Worm (Caenorhabditis elegans) whole organism, young adult: ENCODE measurements around the gene hrpl-1.

Source experiments
- B0035.1 ChIP-seq: sonication (generic microtip); optimal IDR thresholded peaks from 2 replicates; lab custom pipeline; 2016; ENCODE audit warnings: missing genetic modification characterization, mild to moderate bottlenecking, missing compliant biosample characterization, missing genotype, missing genetic modification reagents
- B0336.3 ChIP-seq: fragments of 200-800 bp; sonication (Bioruptor generic); IDR thresholded peaks from 2 replicates; pipeline ENCODE4 v1.3.6; 2022; ENCODE audit warnings: missing genetic modification characterization, missing compliant biosample characterization
- C17E4.6 ChIP-seq: fragments of 200-800 bp; sonication (Bioruptor generic); IDR thresholded peaks from 2 replicates; pipeline ENCODE4 v1.3.6; 2022; ENCODE audit warnings: missing genetic modification reagents, missing genetic modification characterization, missing compliant biosample characterization
- D2030.7 ChIP-seq: fragments of 200-800 bp; sonication (Bioruptor generic); IDR thresholded peaks from 2 replicates; pipeline ENCODE4 v1.3.6; 2022; ENCODE audit warnings: missing genetic modification reagents, missing genetic modification characterization, missing compliant biosample characterization
- F10E7.11 ChIP-seq: sonication (generic microtip); optimal IDR thresholded peaks from 2 replicates; lab custom pipeline; 2017; ENCODE audit warnings: mild to moderate bottlenecking, missing genetic modification characterization, moderate library complexity, missing compliant biosample characterization
- F23B12.7 ChIP-seq: sonication (generic microtip); optimal IDR thresholded peaks from 2 replicates; lab custom pipeline; 2017; ENCODE audit warnings: missing genetic modification characterization, mild to moderate bottlenecking, missing compliant biosample characterization, antibody characterized with exemption, moderate library complexity; ENCODE audit not compliant: insufficient read depth
- F33H1.4 ChIP-seq: fragments of 200-800 bp; sonication (Bioruptor generic); IDR thresholded peaks from 2 replicates; pipeline ENCODE4 v1.3.6; 2022; ENCODE audit warnings: missing genetic modification reagents, missing genetic modification characterization, missing compliant biosample characterization
- F57A8.1 ChIP-seq: fragments of 200-800 bp; sonication (Bioruptor generic); optimal IDR thresholded peaks from 2 replicates; lab custom pipeline; 2018; ENCODE audit warnings: mild to moderate bottlenecking, missing genetic modification characterization, moderate library complexity, missing compliant biosample characterization
- T26A5.8 ChIP-seq: sonication (generic microtip); optimal IDR thresholded peaks from 2 replicates; lab custom pipeline; 2016; ENCODE audit warnings: missing genetic modification characterization, missing compliant biosample characterization
- Y53G8AR.9 ChIP-seq: fragments of 200-800 bp; sonication (Bioruptor generic); conservative IDR thresholded peaks from 2 replicates; pipeline ENCODE4 v1.3.6; 2022; ENCODE audit warnings: missing genetic modification reagents, missing genetic modification characterization, missing compliant biosample characterization
- Y56A3A.18 ChIP-seq: fragments of 200-800 bp; sonication (Bioruptor generic); IDR thresholded peaks from 2 replicates; pipeline ENCODE4 v1.3.6; 2022; ENCODE audit warnings: missing genetic modification reagents, missing genetic modification characterization, missing compliant biosample characterization
- Y67H2A.10 ChIP-seq: fragments of 200-800 bp; sonication (Bioruptor generic); conservative IDR thresholded peaks from 2 replicates; pipeline ENCODE4 v1.3.6; 2022; ENCODE audit warnings: missing genetic modification reagents, missing genetic modification characterization, missing compliant biosample characterization
- akir-1 ChIP-seq: fragments of 200-800 bp; sonication (Bioruptor generic); optimal IDR thresholded peaks from 2 replicates; lab custom pipeline; 2018; ENCODE audit warnings: mild to moderate bottlenecking, missing genetic modification characterization, moderate library complexity, missing compliant biosample characterization
- aptf-3 ChIP-seq: fragments of 200-800 bp; sonication (Bioruptor generic); IDR thresholded peaks from 2 replicates; pipeline ENCODE4 v1.3.6; 2022; ENCODE audit warnings: missing genetic modification characterization, missing compliant biosample characterization
- attf-5 ChIP-seq: fragments of 200-800 bp; sonication (Bioruptor generic); optimal IDR thresholded peaks from 2 replicates; lab custom pipeline; 2018; ENCODE audit warnings: mild to moderate bottlenecking, missing genetic modification characterization, missing compliant biosample characterization
- attf-6 ChIP-seq: fragments of 200-800 bp; sonication (Bioruptor generic); IDR thresholded peaks from 2 replicates; pipeline ENCODE4 v1.3.6; 2022; ENCODE audit warnings: missing genetic modification reagents, missing genetic modification characterization, missing compliant biosample characterization
- cebp-2 ChIP-seq: fragments of 200-800 bp; sonication (Bioruptor generic); IDR thresholded peaks from 2 replicates; pipeline ENCODE4 v1.3.6; 2022; ENCODE audit warnings: missing genetic modification characterization, missing compliant biosample characterization
- ceh-100 ChIP-seq: fragments of 200-800 bp; sonication (Bioruptor generic); IDR thresholded peaks from 2 replicates; pipeline ENCODE4 v1.3.6; 2022; ENCODE audit warnings: missing genetic modification reagents, missing genetic modification characterization, missing compliant biosample characterization
- ceh-27 ChIP-seq: fragments of 200-800 bp; sonication (Bioruptor generic); optimal IDR thresholded peaks from 2 replicates; lab custom pipeline; 2018; ENCODE audit warnings: mild to moderate bottlenecking, missing genetic modification characterization, moderate library complexity, missing compliant biosample characterization
- ceh-40 ChIP-seq: fragments of 200-800 bp; sonication (Bioruptor generic); IDR thresholded peaks from 2 replicates; pipeline ENCODE4 v1.3.6; 2022; ENCODE audit warnings: missing genetic modification characterization, missing compliant biosample characterization
- ceh-58 ChIP-seq: fragments of 200-800 bp; sonication (Bioruptor generic); IDR thresholded peaks from 2 replicates; pipeline ENCODE4 v1.3.6; 2022; ENCODE audit warnings: missing genetic modification characterization, missing compliant biosample characterization
- egl-44 ChIP-seq: fragments of 200-800 bp; sonication (Bioruptor generic); IDR thresholded peaks from 2 replicates; pipeline ENCODE4 v1.3.6; 2022; ENCODE audit warnings: missing genetic modification reagents, missing genetic modification characterization, missing compliant biosample characterization
- fkh-3 ChIP-seq: sonication (generic microtip); optimal IDR thresholded peaks from 2 replicates; lab custom pipeline; 2016; ENCODE audit warnings: mild to moderate bottlenecking, missing genetic modification characterization, missing compliant biosample characterization
- let-526 ChIP-seq: fragments of 200-800 bp; sonication (Bioruptor generic); IDR thresholded peaks from 2 replicates; pipeline ENCODE4 v1.3.6; 2022; ENCODE audit warnings: missing genetic modification reagents, missing genetic modification characterization, missing compliant biosample characterization
- lin-26 ChIP-seq: fragments of 200-800 bp; sonication (Bioruptor generic); IDR thresholded peaks from 2 replicates; pipeline ENCODE4 v1.3.6; 2022; ENCODE audit warnings: missing genetic modification reagents, missing genetic modification characterization, missing compliant biosample characterization
- lin-40 ChIP-seq: sonication (generic microtip); optimal IDR thresholded peaks from 2 replicates; lab custom pipeline; 2016; ENCODE audit warnings: missing genetic modification characterization, mild to moderate bottlenecking, missing compliant biosample characterization, missing genotype, missing genetic modification reagents
- lir-1 ChIP-seq: fragments of 200-800 bp; sonication (Bioruptor generic); conservative IDR thresholded peaks from 2 replicates; pipeline ENCODE4 v1.3.6; 2022; ENCODE audit warnings: missing genetic modification reagents, missing genetic modification characterization, missing compliant biosample characterization
- lsl-1 ChIP-seq: fragments of 200-800 bp; sonication (Bioruptor generic); optimal IDR thresholded peaks from 2 replicates; lab custom pipeline; 2018; ENCODE audit warnings: mild to moderate bottlenecking, missing genetic modification characterization, moderate library complexity, missing compliant biosample characterization
- mes-4 ChIP-seq: sonication (generic microtip); optimal IDR thresholded peaks from 2 replicates; lab custom pipeline; 2016; ENCODE audit warnings: missing genotype, missing genetic modification characterization, missing compliant biosample characterization
- nfya-2 ChIP-seq: fragments of 200-800 bp; sonication (Bioruptor generic); IDR thresholded peaks from 2 replicates; pipeline ENCODE4 v1.3.6; 2022; ENCODE audit warnings: missing genetic modification reagents, missing genetic modification characterization, missing compliant biosample characterization
- nfyb-1 ChIP-seq: fragments of 200-800 bp; sonication (Bioruptor generic); IDR thresholded peaks from 2 replicates; pipeline ENCODE4 v1.3.6; 2022; ENCODE audit warnings: missing genetic modification reagents, missing genetic modification characterization, missing compliant biosample characterization
- nhr-120 ChIP-seq: fragments of 200-800 bp; sonication (Bioruptor generic); IDR thresholded peaks from 2 replicates; pipeline ENCODE4 v1.3.6; 2022; ENCODE audit warnings: missing genetic modification characterization, missing compliant biosample characterization
- nhr-27 ChIP-seq: fragments of 200-800 bp; sonication (Bioruptor generic); optimal IDR thresholded peaks from 2 replicates; lab custom pipeline; 2018; ENCODE audit warnings: mild to moderate bottlenecking, missing genetic modification characterization, moderate library complexity, missing compliant biosample characterization
- pbrm-1 ChIP-seq: fragments of 200-800 bp; sonication (Bioruptor generic); IDR thresholded peaks from 2 replicates; pipeline ENCODE4 v1.3.6; 2022; ENCODE audit warnings: missing genetic modification reagents, missing genetic modification characterization, missing compliant biosample characterization
- rcor-1 ChIP-seq: fragments of 200-800 bp; sonication (Bioruptor generic); IDR thresholded peaks from 2 replicates; pipeline ENCODE4 v1.3.6; 2022; ENCODE audit warnings: missing genetic modification reagents, missing genetic modification characterization, missing compliant biosample characterization
- rpc-1 ChIP-seq, 2 experiments: fragments of 150-350 bp in 1 of 2; sonication (generic microtip) in 1 of 2; optimal IDR thresholded peaks; 2 replicates each; lab custom pipeline; 2014 to 2018; ENCODE audit warnings: missing biosample characterization in 1 of 2, missing genetic modification characterization in 1 of 2, missing genetic modification reagents in 1 of 2, missing genotype in 1 of 2
- sdz-38 ChIP-seq: sonication (generic microtip); optimal IDR thresholded peaks from 2 replicates; lab custom pipeline; 2016; ENCODE audit warnings: missing genotype, missing genetic modification characterization, missing compliant biosample characterization
- snpc-1.1 ChIP-seq: sonication (generic microtip); optimal IDR thresholded peaks from 2 replicates; lab custom pipeline; 2017; ENCODE audit warnings: missing genetic modification characterization, mild to moderate bottlenecking, missing compliant biosample characterization, antibody characterized with exemption, moderate library complexity, missing genotype, missing genetic modification reagents; ENCODE audit not compliant: insufficient read depth
- snpc-3.4 ChIP-seq: sonication (generic microtip); optimal IDR thresholded peaks from 2 replicates; lab custom pipeline; 2017; ENCODE audit warnings: missing genetic modification characterization, mild to moderate bottlenecking, missing compliant biosample characterization, antibody characterized with exemption, moderate library complexity, missing genotype, missing genetic modification reagents
- tbp1 ChIP-seq: fragments of 200-800 bp; sonication (Bioruptor generic); optimal IDR thresholded peaks from 2 replicates; lab custom pipeline; 2018; ENCODE audit warnings: mild to moderate bottlenecking, missing genetic modification characterization, missing compliant biosample characterization
- unc-130 ChIP-seq: sonication (generic microtip); optimal IDR thresholded peaks from 2 replicates; lab custom pipeline; 2016; ENCODE audit warnings: missing genetic modification reagents, missing genetic modification characterization, missing compliant biosample characterization
- xnd-1 ChIP-seq: sonication (generic microtip); optimal IDR thresholded peaks from 2 replicates; lab custom pipeline; 2016; ENCODE audit warnings: missing genotype, missing genetic modification reagents, missing genetic modification characterization, missing compliant biosample characterization
- zfh-2 ChIP-seq: fragments of 200-800 bp; sonication (Bioruptor generic); conservative IDR thresholded peaks from 2 replicates; pipeline ENCODE4 v1.3.6; 2022; ENCODE audit warnings: missing genetic modification reagents, missing genetic modification characterization, missing compliant biosample characterization
- zim-3 ChIP-seq: sonication (generic microtip); optimal IDR thresholded peaks from 2 replicates; lab custom pipeline; 2017; ENCODE audit warnings: mild to moderate bottlenecking, missing genetic modification characterization, moderate library complexity, missing compliant biosample characterization
- ztf-22 ChIP-seq: fragments of 200-800 bp; sonication (Bioruptor generic); optimal IDR thresholded peaks from 2 replicates; lab custom pipeline; 2018; ENCODE audit warnings: mild to moderate bottlenecking, missing genetic modification characterization, moderate library complexity, missing compliant biosample characterization
- ztf-6 ChIP-seq: fragments of 200-800 bp; sonication (Bioruptor generic); IDR thresholded peaks from 2 replicates; pipeline ENCODE4 v1.3.6; 2022; ENCODE audit warnings: missing genetic modification reagents, missing genetic modification characterization, missing compliant biosample characterization

The hrpl-1 gene

DNA sequence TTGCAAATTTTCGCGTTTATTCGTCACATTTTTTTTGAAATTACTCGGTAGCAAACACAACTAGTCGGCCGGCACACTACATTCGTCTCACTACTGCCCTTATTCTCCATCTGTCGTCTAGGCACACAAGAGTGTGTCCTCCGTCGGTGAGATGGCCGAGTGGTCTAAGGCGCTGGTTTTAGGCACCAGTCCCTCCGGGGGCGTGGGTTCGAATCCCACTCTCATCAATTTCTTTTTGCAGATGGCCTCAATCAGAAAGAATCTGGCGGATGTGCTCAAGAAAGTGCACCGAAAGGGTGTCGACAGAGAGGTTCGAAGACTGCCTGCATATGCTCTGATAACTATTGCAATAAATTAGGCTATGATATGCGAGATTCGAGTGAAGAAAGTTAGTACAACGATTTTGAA, 45.5 kb upstream of the hrpl-1 start (continued):
- TF ChIP-seq ztf-22 (GFP tag; lab: Kevin White, UChicago) (no peak), akir-1 (GFP tag; lab: Kevin White, UChicago) (peak; percentile 64), ceh-58 (GFP tag; lab: Robert Waterston, UW) (no peak), Y67H2A.10 (0 out of 2 replicates have a peak, but pooled peaks have one; percentile 46), xnd-1 (tag; lab: Kevin White, UChicago) (peak; percentile 2), D2030.7 (GFP tag; lab: Robert Waterston, UW) (peak; percentile 46; the same call in 1 of the 2 replicates), T26A5.8 (tag; lab: Kevin White, UChicago) (no peak), lin-26 (GFP tag; lab: Robert Waterston, UW) (peak; percentile 75), B0035.1 (tag; lab: Kevin White, UChicago) (peak; percentile 60), Y56A3A.18 (GFP tag; lab: Robert Waterston, UW) (0 out of 2 replicates have a peak, but pooled peaks have one; percentile 35), F57A8.1 (GFP tag; lab: Kevin White, UChicago) (no peak), ceh-27 (GFP tag; lab: Kevin White, UChicago) (peak; percentile 65), B0336.3 (GFP tag; lab: Robert Waterston, UW) (peak; percentile 77), C17E4.6 (GFP tag; lab: Robert Waterston, UW) (no peak), attf-5 (GFP tag; lab: Kevin White, UChicago) (peak; percentile 16), snpc-3.4 (tag; lab: Kevin White, UChicago) (peak; percentile 28), F33H1.4 (GFP tag; lab: Robert Waterston, UW) (peak; percentile 56; the same call in 1 of the 2 replicates), lsl-1 (peak; percentile 48), F23B12.7 (tag; lab: Kevin White, UChicago) (no peak), nhr-120 (GFP tag; lab: Robert Waterston, UW) (no peak), nhr-27 (no peak), sdz-38 (tag; lab: Kevin White, UChicago) (no peak), rpc-1 (optimal IDR thresholded peaks at IDR 0.05; lab: Kevin White, UChicago) (peak; percentile 67), rpc-1 (tag; optimal IDR thresholded peaks at IDR 0.05; lab: Kevin White, UChicago) (peak; percentile 74), snpc-1.1 (no peak), ztf-6 (GFP tag; lab: Robert Waterston, UW) (0 out of 2 replicates have a peak, but pooled peaks have one; percentile 30), mes-4 (tag; lab: Kevin White, UChicago) (no peak), ceh-40 (GFP tag; lab: Robert Waterston, UW) (no peak), Y53G8AR.9 (0 out of 2 replicates have a peak, but pooled peaks have one; percentile 41), attf-6 (GFP tag; lab: Robert Waterston, UW) (0 out of 2 replicates have a peak, but pooled peaks have one; percentile 28), zim-3 (tag; lab: Kevin White, UChicago) (no peak)

DNA sequence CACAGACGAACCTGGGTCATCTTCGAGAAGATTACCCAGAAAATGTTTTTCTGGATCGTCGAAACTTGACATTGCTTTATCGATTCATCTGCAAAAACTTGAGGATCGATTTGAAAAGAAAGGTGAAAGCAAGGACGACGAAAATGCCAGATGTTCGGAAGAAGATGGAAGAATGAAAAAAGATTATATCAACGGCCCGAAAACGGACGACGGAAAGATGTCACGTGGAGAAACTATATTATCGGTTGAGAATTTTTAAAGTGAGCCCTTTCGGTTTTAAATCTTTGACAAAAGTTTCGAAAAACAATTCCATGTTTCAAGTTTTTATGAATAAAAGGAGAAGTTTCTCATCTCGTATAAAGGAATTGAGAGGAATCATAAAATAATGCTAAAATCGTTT, 40.3 kb upstream of the hrpl-1 start, which contains the start of gene dnj-5:
Gene dnj-5 (minus strand): TSS at position 101 of the 400 bp plus-strand sequence.
- no peak for TF ChIP-seq egl-44 (GFP tag; lab: Robert Waterston, UW)
- TF ChIP-seq F10E7.11 (tag; lab: Kevin White, UChicago): no peak
- no peak for TF ChIP-seq lin-40 (tag; lab: Kevin White, UChicago)
- TF ChIP-seq let-526 (GFP tag; lab: Robert Waterston, UW): no peak
- TF ChIP-seq zfh-2 (GFP tag; lab: Robert Waterston, UW): no peak
- TF ChIP-seq nfya-2: no peak
- TF ChIP-seq unc-130 (GFP tag; lab: Kevin White, UChicago): no peak
- no peak for TF ChIP-seq ceh-100
- TF ChIP-seq ztf-6 (GFP tag; lab: Robert Waterston, UW): no peak
- TF ChIP-seq aptf-3 (GFP tag; lab: Robert Waterston, UW): no peak
- no peak for TF ChIP-seq cebp-2 (GFP tag; lab: Robert Waterston, UW)
- no peak for TF ChIP-seq fkh-3
- TF ChIP-seq pbrm-1 (GFP tag; lab: Robert Waterston, UW): no peak
- TF ChIP-seq nfyb-1 (GFP tag; lab: Robert Waterston, UW): no peak
- no peak for TF ChIP-seq lir-1 (GFP tag; lab: Robert Waterston, UW)
- no peak for TF ChIP-seq tbp1 (GFP tag; lab: Kevin White, UChicago)
- no peak for TF ChIP-seq rcor-1 (GFP tag; lab: Robert Waterston, UW)
